Worm (Caenorhabditis elegans): ENCODE data around the gene sdz-19.

The sdz-19 gene

ce11 chrX:12469846-12470245 is 33.3 kb downstream of the sdz-19 start:
- TF ChIP-seq skn-1 (tag; optimal IDR thresholded peaks at IDR 0.05) (no peak), eor-1 (tag; optimal IDR thresholded peaks at IDR 0.05) (no peak), nhr-23 (tag; optimal IDR thresholded peaks at IDR 0.05) (no peak), nhr-11 (tag; optimal IDR thresholded peaks at IDR 0.05) (no peak), pha-4 (tag; optimal IDR thresholded peaks at IDR 0.05) (no peak)

ce11 chrX:12467660-12468111 is 35.5 kb downstream of the sdz-19 start, which contains the start of gene myo-2:
Gene myo-2, plus strand, starts transcription at chrX:12468061.
- TF ChIP-seq fos-1 (tag; optimal IDR thresholded peaks at IDR 0.05) (no peak), pha-4 (tag; optimal IDR thresholded peaks at IDR 0.05) (peak; percentile 16), nhr-237 (tag; optimal IDR thresholded peaks at IDR 0.05) (no peak)

DNA sequence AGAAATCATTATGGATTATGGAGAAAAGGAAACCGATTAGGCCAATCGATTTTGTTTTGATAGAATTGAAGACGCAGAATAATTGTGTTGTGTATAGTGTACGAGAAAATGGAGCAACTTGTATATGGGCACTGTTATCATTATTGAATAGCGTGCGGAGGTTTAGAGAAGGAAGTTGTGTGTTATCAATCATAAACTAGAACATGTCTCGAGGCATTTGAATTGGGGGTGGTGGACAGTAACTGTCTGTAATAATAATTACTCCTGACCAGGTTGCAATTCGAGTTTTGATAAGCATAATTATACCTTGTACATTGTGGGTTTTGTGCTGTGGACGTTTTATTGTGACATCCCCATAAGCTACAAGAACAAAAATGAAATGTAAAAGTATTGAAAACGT is 36.4 kb downstream of the sdz-19 start, which contains the start of gene cdf-2:
Gene cdf-2, minus strand, starts transcription at position 149 of the 400 bp plus-strand sequence.
- TF ChIP-seq ztf-4 (tag; optimal IDR thresholded peaks at IDR 0.05) = no peak
- peak; percentile 34 for TF ChIP-seq jun-1 (tag; optimal IDR thresholded peaks at IDR 0.05)
- TF ChIP-seq egl-5 (tag; optimal IDR thresholded peaks at IDR 0.05) = no peak
- TF ChIP-seq egl-27 (tag; optimal IDR thresholded peaks at IDR 0.05) = no peak
- TF ChIP-seq elt-3 (tag; optimal IDR thresholded peaks at IDR 0.05) = no peak
- no peak for TF ChIP-seq ceh-82 (tag; optimal IDR thresholded peaks at IDR 0.05)
- peak; percentile 85 for TF ChIP-seq elt-2 (tag; optimal IDR thresholded peaks at IDR 0.05)
- TF ChIP-seq skn-1 (tag; optimal IDR thresholded peaks at IDR 0.05) = no peak
- TF ChIP-seq elt-1 (tag; optimal IDR thresholded peaks at IDR 0.05) = no peak
- no peak for TF ChIP-seq nhr-76 (tag; optimal IDR thresholded peaks at IDR 0.05)
- peak; percentile 91 for TF ChIP-seq pqm-1 (tag; optimal IDR thresholded peaks at IDR 0.05)
- peak; percentile 34 for TF ChIP-seq pha-4 (tag; optimal IDR thresholded peaks at IDR 0.05)
- TF ChIP-seq nhr-11 (tag; optimal IDR thresholded peaks at IDR 0.05) = no peak
- TF ChIP-seq nhr-12 (tag; optimal IDR thresholded peaks at IDR 0.05) = no peak
- TF ChIP-seq ceh-16 (tag; optimal IDR thresholded peaks at IDR 0.05) = no peak
- TF ChIP-seq mdl-1 (tag; optimal IDR thresholded peaks at IDR 0.05) = no peak
- no peak for TF ChIP-seq lin-15B (tag; optimal IDR thresholded peaks at IDR 0.05)

DNA sequence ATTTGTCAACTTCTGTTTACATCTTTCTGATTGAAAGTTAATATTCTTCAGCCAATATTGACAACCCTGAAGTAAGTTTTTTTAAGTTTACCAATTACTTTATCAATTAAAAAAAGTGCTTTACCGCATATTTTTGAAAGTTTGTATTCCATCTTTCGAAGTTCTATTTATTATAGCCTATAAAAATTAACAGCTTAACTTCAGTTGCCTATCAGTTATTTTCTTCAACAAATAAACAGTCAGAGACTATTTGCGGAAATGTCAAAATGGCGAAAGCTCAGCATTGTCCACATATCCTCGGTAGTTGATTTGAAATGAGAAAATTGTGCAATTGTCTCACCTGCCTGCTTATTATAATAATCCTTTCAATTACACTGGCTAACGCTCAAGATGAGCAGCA is 39.6 kb downstream of the sdz-19 start, which contains the start of gene T18D3.5:
Gene T18D3.5, plus strand, starts transcription at position 301 of the 400 bp plus-strand sequence.
- no peak for TF ChIP-seq lsy-12 (tag; optimal IDR thresholded peaks at IDR 0.05)
- no peak for TF ChIP-seq nhr-23 (tag; optimal IDR thresholded peaks at IDR 0.05)
- TF ChIP-seq sea-2 (GFP tag; optimal IDR thresholded peaks at IDR 0.05) = no peak
- TF ChIP-seq nhr-28 (tag; optimal IDR thresholded peaks at IDR 0.05) = no peak
- no peak for TF ChIP-seq jun-1 (tag; optimal IDR thresholded peaks at IDR 0.05)
- no peak for TF ChIP-seq fos-1 (tag; optimal IDR thresholded peaks at IDR 0.05)
- no peak for TF ChIP-seq daf-12 (tag; optimal IDR thresholded peaks at IDR 0.05)
- no peak for TF ChIP-seq lin-39 (tag; optimal IDR thresholded peaks at IDR 0.05)
- TF ChIP-seq pha-4 (tag; optimal IDR thresholded peaks at IDR 0.05) = no peak
- TF ChIP-seq zag-1 (tag; optimal IDR thresholded peaks at IDR 0.05) = no peak
- no peak for TF ChIP-seq skn-1 (tag; optimal IDR thresholded peaks at IDR 0.05)
- no peak for TF ChIP-seq nhr-76 (tag; optimal IDR thresholded peaks at IDR 0.05)
- no peak for TF ChIP-seq nhr-67 (tag; optimal IDR thresholded peaks at IDR 0.05)
- TF ChIP-seq ztf-4 (tag; optimal IDR thresholded peaks at IDR 0.05) = no peak

ce11 chrX:12461557-12461956 is 41.6 kb downstream of the sdz-19 start, which contains the start of gene odr-7:
Gene odr-7, minus strand, starts transcription at chrX:12461657.
- TF ChIP-seq nfya-1 (tag; optimal IDR thresholded peaks at IDR 0.05; ENCODE audit: insufficient read depth) = no peak
- no peak for TF ChIP-seq elt-3 (tag; optimal IDR thresholded peaks at IDR 0.05)
- no peak for TF ChIP-seq eor-1 (tag; optimal IDR thresholded peaks at IDR 0.05)
- no peak for TF ChIP-seq ama-1 (optimal IDR thresholded peaks at IDR 0.05)
- TF ChIP-seq nhr-76 (tag; optimal IDR thresholded peaks at IDR 0.05) = no peak
- TF ChIP-seq lin-15B (tag; optimal IDR thresholded peaks at IDR 0.05) = no peak
- no peak for TF ChIP-seq nhr-77 (tag; optimal IDR thresholded peaks at IDR 0.05)
- TF ChIP-seq daf-12 (tag; optimal IDR thresholded peaks at IDR 0.05) = no peak
- TF ChIP-seq ceh-9 (tag; optimal IDR thresholded peaks at IDR 0.05) = no peak
- TF ChIP-seq elt-2 (tag; optimal IDR thresholded peaks at IDR 0.05) = no peak
- no peak for TF ChIP-seq nhr-67 (tag; optimal IDR thresholded peaks at IDR 0.05)
- TF ChIP-seq mdl-1 (tag; optimal IDR thresholded peaks at IDR 0.05) = no peak
- TF ChIP-seq lsy-12 (tag; optimal IDR thresholded peaks at IDR 0.05) = no peak

ce11 chrX:12458021-12458420 is 45.1 kb downstream of the sdz-19 start:
- TF ChIP-seq unc-62 (GFP tag; optimal IDR thresholded peaks at IDR 0.05) = no peak
- peak; percentile 2 for TF ChIP-seq egl-27 (tag; optimal IDR thresholded peaks at IDR 0.05)
- no peak for TF ChIP-seq unc-39 (tag; optimal IDR thresholded peaks at IDR 0.05)
- TF ChIP-seq nhr-11 (tag; optimal IDR thresholded peaks at IDR 0.05) = no peak
- TF ChIP-seq pqm-1 (tag; optimal IDR thresholded peaks at IDR 0.05) = peak; percentile 66
- TF ChIP-seq elt-1 (tag; optimal IDR thresholded peaks at IDR 0.05) = no peak
- TF ChIP-seq fkh-2 (tag; optimal IDR thresholded peaks at IDR 0.05) = no peak
- no peak for TF ChIP-seq ztf-4 (tag; optimal IDR thresholded peaks at IDR 0.05)
- no peak for TF ChIP-seq ama-1 (optimal IDR thresholded peaks at IDR 0.05)
- peak; percentile 36 for TF ChIP-seq R02D3.7 (tag; optimal IDR thresholded peaks at IDR 0.05)
- peak; percentile 80 for TF ChIP-seq nhr-23 (tag; optimal IDR thresholded peaks at IDR 0.05)
- TF ChIP-seq sea-2 (GFP tag; optimal IDR thresholded peaks at IDR 0.05) = no peak
- TF ChIP-seq nfya-1 (tag; optimal IDR thresholded peaks at IDR 0.05; ENCODE audit: insufficient read depth) = peak; percentile 38
- TF ChIP-seq nhr-12 (tag; optimal IDR thresholded peaks at IDR 0.05) = no peak
- no peak for TF ChIP-seq ceh-28 (tag; optimal IDR thresholded peaks at IDR 0.05)
- no peak for TF ChIP-seq ztf-11 (tag; optimal IDR thresholded peaks at IDR 0.05)
- no peak for TF ChIP-seq hmg-11 (tag; optimal IDR thresholded peaks at IDR 0.05)
- no peak for TF ChIP-seq jun-1 (tag; optimal IDR thresholded peaks at IDR 0.05)
- TF ChIP-seq nhr-77 (tag; optimal IDR thresholded peaks at IDR 0.05) = no peak
- TF ChIP-seq mml-1 (tag; optimal IDR thresholded peaks at IDR 0.05) = no peak
- no peak for TF ChIP-seq ceh-9 (tag; optimal IDR thresholded peaks at IDR 0.05)
- TF ChIP-seq snpc-4 (tag; optimal IDR thresholded peaks at IDR 0.05) = no peak

All from whole organism, L3 larva.